Fruit fly (Drosophila melanogaster): ENCODE data around the gene CG3961.

The CG3961 gene

dm6 chr3L:18898086-18898470 lies 7.8 kb upstream of the CG3961 start, which contains the start of gene CG3902 (continued):
- TF ChIP-seq kni (GFP tag; optimal IDR thresholded peaks at IDR 0.05) (no peak), CG11696 (GFP tag; IDR thresholded peaks at IDR 0.05) (no peak), CrebB (tag; optimal IDR thresholded peaks at IDR 0.05) (peak; percentile 27), bigmax (GFP tag; optimal IDR thresholded peaks at IDR 0.05) (no peak), otp (GFP tag; IDR thresholded peaks at IDR 0.05) (no peak), CG18599 (GFP tag; optimal IDR thresholded peaks at IDR 0.05) (no peak), CG6272 (GFP tag; IDR thresholded peaks at IDR 0.05) (no peak), dysf (GFP tag; IDR thresholded peaks at IDR 0.05) (no peak; the same call in 2 of the 3 replicates), Lpt (GFP tag; optimal IDR thresholded peaks at IDR 0.05) (no peak), lilli (GFP tag; optimal IDR thresholded peaks at IDR 0.05) (peak; percentile 70), ftz-f1 (GFP tag; optimal IDR thresholded peaks at IDR 0.05) (peak; percentile 55), Sry-δ (GFP tag; optimal IDR thresholded peaks at IDR 0.05) (no peak), CG9876 (GFP tag; optimal IDR thresholded peaks at IDR 0.05) (no peak), Dbx (GFP tag; IDR thresholded peaks at IDR 0.05) (peak; percentile 36; the same call in 1 of the 3 replicates), ara (GFP tag; IDR thresholded peaks at IDR 0.05) (no peak), unpg (GFP tag; optimal IDR thresholded peaks at IDR 0.05) (peak; percentile 35), da (GFP tag; optimal IDR thresholded peaks at IDR 0.05) (no peak), Awh (GFP tag; IDR thresholded peaks at IDR 0.05) (peak; percentile 31; the same call in 1 of the 2 replicates), cg (GFP tag; optimal IDR thresholded peaks at IDR 0.05) (no peak), yki (optimal IDR thresholded peaks at IDR 0.05) (no peak), Sin3A (optimal IDR thresholded peaks at IDR 0.05) (no peak), onecut (GFP tag; IDR thresholded peaks at IDR 0.05) (peak; percentile 31), her (GFP tag; optimal IDR thresholded peaks at IDR 0.05) (peak; percentile 24), HHEX (GFP tag; optimal IDR thresholded peaks at IDR 0.05) (peak; percentile 45), chm (GFP tag; IDR thresholded peaks at IDR 0.05) (peak; percentile 75), Hr78 (GFP tag; optimal IDR thresholded peaks at IDR 0.05) (no peak), CG12219 (GFP tag; optimal IDR thresholded peaks at IDR 0.05) (peak; percentile 1), B-H2 (GFP tag; optimal IDR thresholded peaks at IDR 0.05) (peak; percentile 71), CG10321 (GFP tag; IDR thresholded peaks at IDR 0.05) (no peak), Hmr (GFP tag; optimal IDR thresholded peaks at IDR 0.05) (peak; percentile 20), Adf1 (GFP tag; IDR thresholded peaks at IDR 0.05) (peak; percentile 22; the same call in 1 of the 2 replicates), CG4707 (GFP tag; optimal IDR thresholded peaks at IDR 0.05) (peak; percentile 7), Dad (GFP tag; optimal IDR thresholded peaks at IDR 0.05) (peak; percentile 12), NK7.1 (GFP tag; optimal IDR thresholded peaks at IDR 0.05) (no peak), Trl (optimal IDR thresholded peaks at IDR 0.05) (no peak), Trl (GFP tag; optimal IDR thresholded peaks at IDR 0.05) (no peak), CG10431 (GFP tag; optimal IDR thresholded peaks at IDR 0.05) (no peak), CG8290 (GFP tag; optimal IDR thresholded peaks at IDR 0.05) (no peak), CG8290 (tag; optimal IDR thresholded peaks at IDR 0.05) (peak in 1 of 2 experiments; percentile 79), CG16779 (GFP tag; IDR thresholded peaks at IDR 0.05) (no peak), chinmo (GFP tag; IDR thresholded peaks at IDR 0.05; ENCODE audit: partially characterized antibody) (peak; percentile 89; the same call in 2 of the 4 replicates), CG17361 (GFP tag; IDR thresholded peaks at IDR 0.05) (no peak), Ptx1 (GFP tag; IDR thresholded peaks at IDR 0.05) (no peak), CG3281 (GFP tag; optimal IDR thresholded peaks at IDR 0.05) (peak; percentile 16), CG13624 (GFP tag; optimal IDR thresholded peaks at IDR 0.05) (peak; percentile 9), Meics (GFP tag; optimal IDR thresholded peaks at IDR 0.05) (peak; percentile 46), CG5953 (GFP tag; IDR thresholded peaks at IDR 0.05) (peak; percentile 67), E2f1 (GFP tag; IDR thresholded peaks at IDR 0.05) (no peak), CG18011 (GFP tag; optimal IDR thresholded peaks at IDR 0.05) (peak; percentile 19), CG17802 (tag; optimal IDR thresholded peaks at IDR 0.05) (no peak), CG17568 (GFP tag; optimal IDR thresholded peaks at IDR 0.05) (peak; percentile 49), CG6765 (GFP tag; optimal IDR thresholded peaks at IDR 0.05) (peak; percentile 43), sob (GFP tag; IDR thresholded peaks at IDR 0.05) (peak; percentile 29; the same call in 1 of the 2 replicates)

Data from whole organism, embryonic.